Fruit fly (Drosophila melanogaster) whole organism, prepupa: ENCODE results near the gene CG1143.

ENCODE experiments used
- CG10631 ChIP-seq: fragments of 200-800 bp; sonication (Bioruptor generic); optimal IDR thresholded peaks from 2 replicates; lab custom pipeline; 2016; ENCODE audit warnings: missing biosample characterization, missing genetic modification characterization
- CG11294 ChIP-seq: fragments of 200-800 bp; sonication (Bioruptor generic); IDR thresholded peaks from 2 replicates; pipeline ENCODE4 v1.3.6; 2022; ENCODE audit warnings: missing biosample characterization, missing genetic modification characterization
- CG15336 ChIP-seq: fragments of 200-800 bp; sonication (Bioruptor generic); IDR thresholded peaks from 2 replicates; pipeline ENCODE4 v1.3.6; 2022; ENCODE audit warnings: missing biosample characterization, missing genetic modification characterization
- CG1621 ChIP-seq: fragments of 200-800 bp; sonication (Bioruptor generic); optimal IDR thresholded peaks from 3 replicates; lab custom pipeline; 2018; ENCODE audit warnings: missing biosample characterization, mild to moderate bottlenecking, missing genetic modification characterization
- CG31627 ChIP-seq: fragments of 200-800 bp; sonication (Bioruptor generic); optimal IDR thresholded peaks from 3 replicates; lab custom pipeline; 2016; ENCODE audit warnings: missing biosample characterization, missing genetic modification characterization
- CG34406 ChIP-seq: fragments of 200-800 bp; sonication (Bioruptor generic); optimal IDR thresholded peaks from 3 replicates; lab custom pipeline; 2016; ENCODE audit warnings: missing biosample characterization, missing genetic modification characterization
- CG6163 ChIP-seq: fragments of 200-800 bp; sonication (Bioruptor generic); IDR thresholded peaks from 3 replicates; pipeline ENCODE4 v1.3.6; 2022; ENCODE audit warnings: missing biosample characterization, missing genetic modification characterization
- CG6276 ChIP-seq: fragments of 200-800 bp; sonication (Bioruptor generic); optimal IDR thresholded peaks from 2 replicates; lab custom pipeline; 2017; ENCODE audit warnings: missing biosample characterization, mild to moderate bottlenecking, missing genetic modification characterization
- CG6792 ChIP-seq: fragments of 200-800 bp; sonication (Bioruptor generic); optimal IDR thresholded peaks from 3 replicates; lab custom pipeline; 2016; ENCODE audit warnings: missing biosample characterization, missing genetic modification characterization
- CG6854 ChIP-seq: fragments of 200-800 bp; sonication (Bioruptor generic); optimal IDR thresholded peaks from 2 replicates; lab custom pipeline; 2017; ENCODE audit warnings: missing biosample characterization, mild to moderate bottlenecking, missing genetic modification characterization
- CG7368 ChIP-seq: fragments of 200-800 bp; sonication (Bioruptor generic); optimal IDR thresholded peaks from 3 replicates; lab custom pipeline; 2016; ENCODE audit warnings: missing biosample characterization, missing genetic modification characterization
- CG8119 ChIP-seq: fragments of 200-800 bp; sonication (Bioruptor generic); IDR thresholded peaks from 3 replicates; pipeline ENCODE4 v1.3.6; 2022; ENCODE audit warnings: missing biosample characterization, missing genetic modification characterization
- Eip78C ChIP-seq: fragments of 200-800 bp; sonication (Bioruptor generic); peaks from one replicate; lab custom pipeline; 2016; ENCODE audit warnings: missing biosample characterization, missing genetic modification characterization
- Eip93F ChIP-seq: fragments of 200-800 bp; sonication (Bioruptor generic); optimal IDR thresholded peaks from 2 replicates; lab custom pipeline; 2016; ENCODE audit warnings: missing biosample characterization, mild to moderate bottlenecking, missing genetic modification characterization
- Ets96B ChIP-seq: fragments of 200-800 bp; optimal IDR thresholded peaks from 2 replicates; lab custom pipeline; 2019; ENCODE audit warnings: missing biosample characterization, mild to moderate bottlenecking, missing genetic modification characterization, moderate library complexity
- Lpt ChIP-seq: fragments of 200-800 bp; sonication (Bioruptor generic); optimal IDR thresholded peaks from 3 replicates; lab custom pipeline; 2016; ENCODE audit warnings: missing biosample characterization, missing genetic modification characterization
- Sox102F ChIP-seq: fragments of 200-800 bp; sonication (Bioruptor generic); optimal IDR thresholded peaks from 2 replicates; lab custom pipeline; 2016; ENCODE audit warnings: missing biosample characterization, mild to moderate bottlenecking, missing genetic modification characterization
- Sox14 ChIP-seq: fragments of 200-800 bp; sonication (Bioruptor generic); optimal IDR thresholded peaks from 3 replicates; lab custom pipeline; 2016; ENCODE audit warnings: missing biosample characterization, missing genetic modification characterization
- Sox15 ChIP-seq: fragments of 200-800 bp; sonication (Bioruptor generic); optimal IDR thresholded peaks from 3 replicates; lab custom pipeline; 2016; ENCODE audit warnings: missing biosample characterization, missing genetic modification characterization
- acj6 ChIP-seq: fragments of 200-800 bp; sonication (Bioruptor generic); optimal IDR thresholded peaks from 3 replicates; lab custom pipeline; 2016; ENCODE audit warnings: missing biosample characterization, missing genetic modification characterization
- cyc ChIP-seq: fragments of 200-800 bp; sonication (Bioruptor generic); optimal IDR thresholded peaks from 3 replicates; lab custom pipeline; 2016; ENCODE audit warnings: missing biosample characterization, missing genetic modification characterization
- dac ChIP-seq: fragments of 200-800 bp; sonication (Bioruptor generic); optimal IDR thresholded peaks from 2 replicates; lab custom pipeline; 2017; ENCODE audit warnings: missing biosample characterization, mild to moderate bottlenecking, missing genetic modification characterization
- dsx ChIP-seq: fragments of 200-800 bp; optimal IDR thresholded peaks from 3 replicates; lab custom pipeline; 2019; ENCODE audit warnings: missing biosample characterization, mild to moderate bottlenecking, missing genetic modification characterization, moderate library complexity; ENCODE audit not compliant: poor library complexity, severe bottlenecking
- fd59A ChIP-seq: fragments of 200-800 bp; sonication (Bioruptor generic); optimal IDR thresholded peaks from 2 replicates; lab custom pipeline; 2017; ENCODE audit warnings: missing biosample characterization, mild to moderate bottlenecking, missing genetic modification characterization, missing genetic modification reagents
- fd85E ChIP-seq: fragments of 200-800 bp; sonication (Bioruptor generic); optimal IDR thresholded peaks from 3 replicates; lab custom pipeline; 2016; ENCODE audit warnings: missing biosample characterization, missing genetic modification characterization
- fkh ChIP-seq: fragments of 200-800 bp; sonication (Bioruptor generic); optimal IDR thresholded peaks from 3 replicates; lab custom pipeline; 2017; ENCODE audit warnings: missing biosample characterization, mild to moderate bottlenecking, missing genetic modification characterization, moderate library complexity
- lz ChIP-seq: fragments of 200-800 bp; sonication (Bioruptor generic); optimal IDR thresholded peaks from 3 replicates; lab custom pipeline; 2016; ENCODE audit warnings: missing biosample characterization, missing genetic modification characterization
- net ChIP-seq: fragments of 200-800 bp; sonication (Bioruptor generic); optimal IDR thresholded peaks from 3 replicates; lab custom pipeline; 2016; ENCODE audit warnings: missing biosample characterization, missing genetic modification characterization
- pdm3 ChIP-seq: fragments of 200-800 bp; sonication (Bioruptor generic); optimal IDR thresholded peaks from 3 replicates; lab custom pipeline; 2016; ENCODE audit warnings: missing biosample characterization, missing genetic modification characterization
- ss ChIP-seq, 2 experiments: fragments of 200-800 bp; sonication (Bioruptor generic); optimal IDR thresholded peaks; 2 replicates in 1 of 2; 3 replicates in 1 of 2; lab custom pipeline; 2017 to 2018; ENCODE audit warnings: mild to moderate bottlenecking in 2 of 2, missing biosample characterization in 2 of 2, missing genetic modification characterization in 2 of 2, moderate library complexity in 1 of 2
- vri ChIP-seq: fragments of 200-800 bp; sonication (Bioruptor generic); optimal IDR thresholded peaks from 3 replicates; lab custom pipeline; 2016; ENCODE audit warnings: missing biosample characterization, mild to moderate bottlenecking, missing genetic modification characterization

The CG1143 gene

DNA sequence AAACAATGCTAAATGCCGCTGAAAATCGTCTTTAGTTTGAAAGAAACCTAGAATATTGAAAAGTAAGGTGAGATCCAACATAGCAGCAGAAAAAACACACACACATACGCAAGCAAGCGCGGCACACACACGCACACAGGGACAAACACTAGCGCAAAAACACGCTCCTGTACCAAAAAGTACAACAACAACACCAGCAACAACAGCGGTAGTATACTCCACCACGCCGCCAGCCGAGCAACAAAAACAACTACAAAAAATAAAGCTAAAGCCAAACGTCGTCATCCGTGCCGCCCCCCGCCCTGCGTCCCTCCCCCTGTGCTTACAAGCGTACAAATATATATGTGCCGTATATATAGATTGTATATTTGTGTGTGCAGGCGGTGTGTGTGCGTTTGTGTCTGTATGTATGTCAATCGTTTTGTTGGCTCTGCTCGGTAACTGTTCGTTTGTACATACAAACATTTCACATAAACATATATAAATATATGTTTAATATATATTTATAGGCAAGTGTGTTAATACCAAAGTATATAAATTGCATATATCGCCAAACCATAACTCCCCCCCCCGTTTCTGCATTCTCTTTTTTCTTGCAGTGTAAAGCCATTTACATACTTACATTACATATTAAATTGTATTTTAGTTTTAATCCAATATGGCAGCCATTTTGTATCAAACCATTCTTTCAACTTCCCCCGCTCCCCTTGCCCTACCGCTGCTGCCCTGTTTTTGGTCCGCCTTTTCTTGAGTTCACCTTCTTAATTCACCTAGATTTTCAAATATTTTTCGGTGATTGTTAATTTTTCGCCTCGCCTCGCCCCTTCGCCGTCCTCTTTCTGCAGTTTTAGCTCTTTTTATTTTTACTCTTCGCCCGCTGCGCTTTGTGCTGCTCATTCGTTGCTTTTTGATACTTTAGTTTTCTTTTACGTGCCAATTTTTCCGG lies 8.9 kb upstream of the CG1143 start (continued):
- TF ChIP-seq Eip93F (GFP tag; lab: Kevin White, UChicago) (no peak), Sox15 (peak; percentile 9), pdm3 (GFP tag; lab: Kevin White, UChicago) (peak; percentile 41), CG6163 (GFP tag; lab: Robert Waterston, UW) (peak; percentile 78), Sox14 (GFP tag; lab: Kevin White, UChicago) (no peak), CG6854 (GFP tag; lab: Kevin White, UChicago) (no peak), CG34406 (GFP tag; lab: Kevin White, UChicago) (peak; percentile 67), Ets96B (tag; lab: Kevin White, UChicago) (peak; percentile 61), fd59A (GFP tag; lab: Kevin White, UChicago) (no peak), CG7368 (peak; percentile 21), CG15336 (GFP tag; lab: Robert Waterston, UW) (peak; percentile 72), dsx (GFP tag; lab: Kevin White, UChicago) (peak; percentile 15), Eip78C (GFP tag; lab: Kevin White, UChicago) (peak; percentile 82), fd85E (no peak), ss (GFP tag; optimal IDR thresholded peaks at IDR 0.05; lab: Kevin White, UChicago) (peak in 1 of 2 experiments; percentile 36), CG6792 (GFP tag; lab: Kevin White, UChicago) (peak; percentile 2), fkh (GFP tag; lab: Kevin White, UChicago) (no peak), lz (GFP tag; lab: Kevin White, UChicago) (no peak), CG11294 (GFP tag; lab: Robert Waterston, UW) (peak; percentile 46; the same call in 1 of the 2 replicates), cyc (GFP tag; lab: Kevin White, UChicago) (no peak), CG1621 (tag; lab: Kevin White, UChicago) (no peak)

DNA sequence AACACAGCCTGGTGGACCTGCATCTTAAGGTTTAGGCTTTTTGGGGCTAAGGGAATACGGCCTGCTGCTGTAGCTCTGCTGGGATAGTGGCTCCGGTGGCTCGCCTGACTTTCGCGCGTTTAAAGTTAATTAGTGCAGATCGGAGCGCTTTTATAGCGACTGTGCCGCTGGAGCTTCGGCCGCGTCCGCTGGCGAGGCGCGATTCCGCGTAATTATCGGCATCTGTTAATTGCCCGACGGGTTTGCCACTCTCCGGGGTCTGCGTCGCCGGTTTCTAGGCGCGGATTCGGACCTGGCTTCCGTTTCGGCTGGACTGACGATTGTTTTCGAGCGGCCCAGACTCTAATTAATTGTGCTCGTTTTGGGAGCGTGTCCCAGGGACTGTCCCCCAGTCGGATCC lies 1.8 kb upstream of the CG1143 start, which contains the start of gene CG14949:
Gene CG14949, minus strand, starts transcription at position 101 of the 400 bp plus-strand sequence.
- TF ChIP-seq net: no peak
- no peak for TF ChIP-seq ss (GFP tag; optimal IDR thresholded peaks at IDR 0.05; lab: Kevin White, UChicago)
- no peak for TF ChIP-seq CG34406 (GFP tag; lab: Kevin White, UChicago)
- no peak for TF ChIP-seq cyc (GFP tag; lab: Kevin White, UChicago)
- TF ChIP-seq acj6 (GFP tag; lab: Kevin White, UChicago): no peak
- TF ChIP-seq CG6792 (GFP tag; lab: Kevin White, UChicago): no peak
- TF ChIP-seq CG8119 (GFP tag; lab: Robert Waterston, UW): no peak
- TF ChIP-seq Ets96B (tag; lab: Kevin White, UChicago): no peak
- no peak for TF ChIP-seq Lpt (GFP tag; lab: Kevin White, UChicago)
- TF ChIP-seq dac (GFP tag; lab: Kevin White, UChicago): no peak
- no peak for TF ChIP-seq CG11294 (GFP tag; lab: Robert Waterston, UW)
- TF ChIP-seq CG6276 (GFP tag; lab: Kevin White, UChicago): no peak
- TF ChIP-seq Sox102F (GFP tag; lab: Kevin White, UChicago): no peak
- TF ChIP-seq Sox14 (GFP tag; lab: Kevin White, UChicago): no peak
- no peak for TF ChIP-seq CG31627 (GFP tag; lab: Kevin White, UChicago)

- TF ChIP-seq fd85E (no peak), CG10631 (GFP tag; lab: Kevin White, UChicago) (no peak), fkh (GFP tag; lab: Kevin White, UChicago) (peak; percentile 70), vri (GFP tag; lab: Kevin White, UChicago) (peak; percentile 96)
- TF ChIP-seq, all 60 proteins: peak for 2
These were observed 2.6 kb downstream of the CG1143 start, which contains the start of gene CG1246 for dm6 chr3L:2647523-2648378. Gene CG1246, plus strand, starts transcription at chr3L:2648048.
